Fruit fly (Drosophila melanogaster) whole organism, wandering third instar larva: ENCODE results near the gene Grx1.

Source experiments
- Abd-B ChIP-seq: fragments of >200 bp; optimal IDR thresholded peaks from 2 replicates; lab custom pipeline; 2017; ENCODE audit warnings: missing biosample characterization, missing genetic modification characterization
- CG32264 ChIP-seq: fragments of 200-800 bp; sonication (Bioruptor generic); optimal IDR thresholded peaks from 2 replicates; lab custom pipeline; 2016; ENCODE audit warnings: missing biosample characterization, missing genetic modification characterization
- CG9705 ChIP-seq: fragments of 200-800 bp; sonication (Bioruptor generic); optimal IDR thresholded peaks from 2 replicates; lab custom pipeline; 2018; ENCODE audit warnings: missing biosample characterization, mild to moderate bottlenecking, missing genetic modification characterization
- CrebA ChIP-seq: fragments of 200-800 bp; sonication (Bioruptor generic); optimal IDR thresholded peaks from 2 replicates; lab custom pipeline; 2016; ENCODE audit warnings: missing biosample characterization, mild to moderate bottlenecking, missing genetic modification characterization, borderline replicate concordance
- Dfd ChIP-seq: fragments of >200 bp; optimal IDR thresholded peaks from 2 replicates; lab custom pipeline; 2017; ENCODE audit warnings: missing biosample characterization, missing genetic modification characterization
- Dif ChIP-seq: fragments of 200-275, 200-300 bp; sonication (Bioruptor generic); optimal IDR thresholded peaks from 2 replicates; lab custom pipeline; 2018; ENCODE audit warnings: missing biosample characterization, missing genetic modification characterization; ENCODE audit not compliant: partially characterized antibody
- GATAd ChIP-seq: sonication (Bioruptor generic); optimal IDR thresholded peaks from 2 replicates; lab custom pipeline; 2016; ENCODE audit warnings: missing biosample characterization, missing genetic modification characterization
- HLH106 ChIP-seq: fragments of 200-800 bp; optimal IDR thresholded peaks from 3 replicates; lab custom pipeline; 2019; ENCODE audit warnings: missing biosample characterization, mild to moderate bottlenecking, missing genetic modification characterization, moderate library complexity
- Hnf4 ChIP-seq: fragments of 200-800 bp; sonication (Bioruptor generic); optimal IDR thresholded peaks from 2 replicates; lab custom pipeline; 2016; ENCODE audit warnings: missing biosample characterization, mild to moderate bottlenecking, missing genetic modification characterization
- Hr78 ChIP-seq: fragments of >200 bp; optimal IDR thresholded peaks from 2 replicates; lab custom pipeline; 2017; ENCODE audit warnings: missing biosample characterization, missing genetic modification characterization
- Hr83 ChIP-seq: fragments of 200-300 bp; sonication (Bioruptor generic); optimal IDR thresholded peaks from 2 replicates; lab custom pipeline; 2016; ENCODE audit warnings: missing biosample characterization, mild to moderate bottlenecking, missing genetic modification characterization, moderate library complexity; ENCODE audit not compliant: poor library complexity, severe bottlenecking
- Jra ChIP-seq: sonication (Bioruptor generic); optimal IDR thresholded peaks from 2 replicates; lab custom pipeline; 2016; ENCODE audit warnings: missing biosample characterization, missing genetic modification characterization
- Mio ChIP-seq: sonication (Bioruptor generic); optimal IDR thresholded peaks from 2 replicates; lab custom pipeline; 2016; ENCODE audit warnings: missing biosample characterization, missing genetic modification characterization
- Myc ChIP-seq: fragments of >200 bp; optimal IDR thresholded peaks from 2 replicates; lab custom pipeline; 2017
- N ChIP-seq: fragments of >200 bp; optimal IDR thresholded peaks from 2 replicates; lab custom pipeline; 2018; ENCODE audit warnings: missing biosample characterization, missing external identifiers, missing genetic modification characterization
- OdsH ChIP-seq: fragments of 200-800 bp; sonication (Bioruptor generic); optimal IDR thresholded peaks from 2 replicates; lab custom pipeline; 2016; ENCODE audit warnings: missing biosample characterization, mild to moderate bottlenecking, missing genetic modification characterization
- Rel ChIP-seq, 2 experiments: fragments of 200-800 bp; sonication (Bioruptor generic) in 1 of 2; optimal IDR thresholded peaks; 2 replicates in 1 of 2; 3 replicates in 1 of 2; lab custom pipeline; 2016 to 2019; ENCODE audit warnings: mild to moderate bottlenecking in 2 of 2, missing biosample characterization in 2 of 2, missing genetic modification characterization in 2 of 2, moderate library complexity in 1 of 2
- Sp1 ChIP-seq: fragments of 200-800 bp; sonication (Bioruptor generic); optimal IDR thresholded peaks from 3 replicates; lab custom pipeline; 2019; ENCODE audit warnings: missing biosample characterization, mild to moderate bottlenecking, missing genetic modification characterization, moderate library complexity
- Vsx2 ChIP-seq: fragments of 200-300, 225-300 bp; sonication (Bioruptor generic); optimal IDR thresholded peaks from 2 replicates; lab custom pipeline; 2018; ENCODE audit warnings: missing biosample characterization, missing genetic modification characterization; ENCODE audit not compliant: partially characterized antibody
- br ChIP-seq: fragments of 200-800 bp; sonication (Bioruptor generic); optimal IDR thresholded peaks from 2 replicates; lab custom pipeline; 2016; ENCODE audit warnings: missing biosample characterization, missing genetic modification characterization
- brk ChIP-seq: fragments of 200-800 bp; sonication (Bioruptor generic); optimal IDR thresholded peaks from 2 replicates; lab custom pipeline; 2016; ENCODE audit warnings: missing biosample characterization, mild to moderate bottlenecking, missing genetic modification characterization
- dl ChIP-seq, 2 experiments: fragments of 175-275, 200-275 bp in 1 of 2; fragments of 200-275 bp in 1 of 2; sonication (Bioruptor generic); optimal IDR thresholded peaks; lab custom pipeline; 2018; ENCODE audit warnings: mild to moderate bottlenecking in 2 of 2, missing biosample characterization in 2 of 2, missing genetic modification characterization in 2 of 2, moderate library complexity in 2 of 2; ENCODE audit not compliant: partially characterized antibody in 2 of 2, insufficient read depth in 1 of 2
- dmrt93B ChIP-seq: fragments of 200-800 bp; sonication (Bioruptor generic); optimal IDR thresholded peaks from 2 replicates; lab custom pipeline; 2018; ENCODE audit warnings: missing biosample characterization, mild to moderate bottlenecking, missing genetic modification characterization
- dsf ChIP-seq: sonication (Bioruptor generic); optimal IDR thresholded peaks from 2 replicates; lab custom pipeline; 2016; ENCODE audit warnings: missing biosample characterization, missing genetic modification characterization, borderline replicate concordance
- ey ChIP-seq: fragments of 200-800 bp; sonication (Bioruptor generic); optimal IDR thresholded peaks from 2 replicates; lab custom pipeline; 2016; ENCODE audit warnings: missing biosample characterization, missing genetic modification characterization
- foxo ChIP-seq, 2 experiments: fragments of 200-800 bp; sonication (Bioruptor generic); optimal IDR thresholded peaks; 2 replicates in 1 of 2; 3 replicates in 1 of 2; lab custom pipeline; 2016 to 2017; ENCODE audit warnings: missing biosample characterization in 2 of 2, missing genetic modification characterization in 2 of 2
- fru ChIP-seq: fragments of 200-800 bp; sonication (Bioruptor generic); optimal IDR thresholded peaks from 3 replicates; lab custom pipeline; 2016; ENCODE audit warnings: missing biosample characterization, mild to moderate bottlenecking, missing genetic modification characterization
- h ChIP-seq: fragments of 200-800 bp; sonication (Bioruptor generic); optimal IDR thresholded peaks from 3 replicates; lab custom pipeline; 2016; ENCODE audit warnings: missing biosample characterization, mild to moderate bottlenecking, missing genetic modification characterization
- jim ChIP-seq: fragments of 175-275, 200-325 bp; sonication (Bioruptor generic); optimal IDR thresholded peaks from 2 replicates; lab custom pipeline; 2016; ENCODE audit warnings: missing biosample characterization, mild to moderate bottlenecking, missing genetic modification characterization
- lola ChIP-seq: fragments of >200 bp; optimal IDR thresholded peaks from 2 replicates; lab custom pipeline; 2017; ENCODE audit warnings: missing biosample characterization, missing genetic modification characterization
- pan ChIP-seq: fragments of >200 bp; optimal IDR thresholded peaks from 2 replicates; lab custom pipeline; 2017
- psq ChIP-seq: fragments of 200-800 bp; sonication (Bioruptor generic); optimal IDR thresholded peaks from 3 replicates; lab custom pipeline; 2017; ENCODE audit warnings: missing biosample characterization, mild to moderate bottlenecking, missing genetic modification characterization, moderate library complexity
- rgr ChIP-seq: fragments of 200-800 bp; sonication (Bioruptor generic); optimal IDR thresholded peaks from 3 replicates; lab custom pipeline; 2016; ENCODE audit warnings: missing biosample characterization, mild to moderate bottlenecking, missing genetic modification characterization
- sage ChIP-seq: fragments of 200-800 bp; sonication (Bioruptor generic); optimal IDR thresholded peaks from 2 replicates; lab custom pipeline; 2016; ENCODE audit warnings: missing biosample characterization, mild to moderate bottlenecking, missing genetic modification characterization
- sv ChIP-seq: fragments of 200-800 bp; sonication (Bioruptor generic); optimal IDR thresholded peaks from 3 replicates; lab custom pipeline; 2016; ENCODE audit warnings: missing biosample characterization, missing genetic modification characterization
- tai ChIP-seq: sonication (Bioruptor generic); optimal IDR thresholded peaks from 2 replicates; lab custom pipeline; 2016; ENCODE audit warnings: missing biosample characterization, missing genetic modification characterization
- usp ChIP-seq: fragments of >200 bp; optimal IDR thresholded peaks from 2 replicates; lab custom pipeline; 2017; ENCODE audit warnings: missing biosample characterization, missing genetic modification characterization
- woc ChIP-seq: sonication (Bioruptor generic); optimal IDR thresholded peaks from 2 replicates; lab custom pipeline; 2016; ENCODE audit warnings: missing biosample characterization, mild to moderate bottlenecking, missing genetic modification characterization

Gene Grx1

dm6 chr3L:18898770-18899278 is 29.8 kb downstream of the Grx1 start, which contains the start of gene RpL26:
RpL26 (plus strand) TSS chr3L:18898875.
- TF ChIP-seq foxo (GFP tag; optimal IDR thresholded peaks at IDR 0.05; lab: Kevin White, UChicago) (peak in 1 of 2 experiments; percentile 83), rgr (GFP tag; lab: Kevin White, UChicago) (peak; percentile 80), CrebA (GFP tag; lab: Kevin White, UChicago) (no peak), Vsx2 (GFP tag; lab: Kevin White, UChicago) (no peak), jim (peak; percentile 47), Hr83 (GFP tag; lab: Kevin White, UChicago) (peak; percentile 27), Rel (GFP tag; optimal IDR thresholded peaks at IDR 0.05; lab: Kevin White, UChicago) (no peak), Rel (tag; optimal IDR thresholded peaks at IDR 0.05; lab: Kevin White, UChicago) (peak; percentile 32), tai (GFP tag; lab: Kevin White, UChicago) (no peak), Dif (GFP tag; lab: Kevin White, UChicago) (no peak), Myc (peak; percentile 24), psq (peak; percentile 57), Mio (GFP tag; lab: Kevin White, UChicago) (peak; percentile 56), Abd-B (GFP tag; lab: Kevin White, UChicago) (no peak), HLH106 (peak; percentile 75), N (GFP tag; lab: Kevin White, UChicago) (no peak), OdsH (GFP tag; lab: Kevin White, UChicago) (peak; percentile 75), lola (GFP tag; lab: Kevin White, UChicago) (no peak), CG9705 (GFP tag; lab: Kevin White, UChicago) (peak; percentile 71), sage (GFP tag; lab: Kevin White, UChicago) (no peak), dl (GFP tag; optimal IDR thresholded peaks at IDR 0.05; lab: Kevin White, UChicago; ENCODE audit: insufficient read depth in 1 of 2, partially characterized antibody in 2 of 2) (no peak), Dfd (GFP tag; lab: Kevin White, UChicago) (no peak), Jra (GFP tag; lab: Kevin White, UChicago) (peak; percentile 81), brk (GFP tag; lab: Kevin White, UChicago) (no peak), woc (GFP tag; lab: Kevin White, UChicago) (peak; percentile 84), GATAd (GFP tag; lab: Kevin White, UChicago) (no peak), ey (GFP tag; lab: Kevin White, UChicago) (peak; percentile 76), Hnf4 (peak; percentile 83), pan (no peak), br (GFP tag; lab: Kevin White, UChicago) (no peak), h (GFP tag; lab: Kevin White, UChicago) (peak; percentile 72), fru (GFP tag; lab: Kevin White, UChicago) (peak; percentile 77), dsf (GFP tag; lab: Kevin White, UChicago) (peak; percentile 55), Sp1 (GFP tag; lab: Kevin White, UChicago) (peak; percentile 80), usp (no peak), CG32264 (GFP tag; lab: Kevin White, UChicago) (peak; percentile 22), sv (GFP tag; lab: Kevin White, UChicago) (peak; percentile 75), dmrt93B (GFP tag; lab: Kevin White, UChicago) (no peak), Hr78 (GFP tag; lab: Kevin White, UChicago) (no peak)

dm6 chr3L:18901411-18901810 is 32.4 kb downstream of the Grx1 start, which contains the start of the genes arx and CG6843:
arx (minus strand) TSS chr3L:18901554.
CG6843 (plus strand) TSS chr3L:18901594.
- no peak for TF ChIP-seq CG9705 (GFP tag; lab: Kevin White, UChicago)
- no peak for TF ChIP-seq Vsx2 (GFP tag; lab: Kevin White, UChicago)
- TF ChIP-seq Hnf4, result no peak
- no peak for TF ChIP-seq Jra (GFP tag; lab: Kevin White, UChicago)
- no peak for TF ChIP-seq pan
- TF ChIP-seq brk (GFP tag; lab: Kevin White, UChicago), result no peak
- no peak for TF ChIP-seq jim
- no peak for TF ChIP-seq Dif (GFP tag; lab: Kevin White, UChicago)
- no peak for TF ChIP-seq ey (GFP tag; lab: Kevin White, UChicago)
- TF ChIP-seq Mio (GFP tag; lab: Kevin White, UChicago), result no peak
- TF ChIP-seq CrebA (GFP tag; lab: Kevin White, UChicago), result no peak
- TF ChIP-seq OdsH (GFP tag; lab: Kevin White, UChicago), result no peak
- TF ChIP-seq Hr78 (GFP tag; lab: Kevin White, UChicago), result no peak
- no peak for TF ChIP-seq HLH106
- no peak for TF ChIP-seq foxo (GFP tag; optimal IDR thresholded peaks at IDR 0.05; lab: Kevin White, UChicago)
- TF ChIP-seq sage (GFP tag; lab: Kevin White, UChicago), result no peak
- TF ChIP-seq Sp1 (GFP tag; lab: Kevin White, UChicago), result no peak
- peak; percentile 22 for TF ChIP-seq rgr (GFP tag; lab: Kevin White, UChicago)
- no peak for TF ChIP-seq lola (GFP tag; lab: Kevin White, UChicago)
- TF ChIP-seq Hr83 (GFP tag; lab: Kevin White, UChicago), result peak; percentile 33
- TF ChIP-seq h (GFP tag; lab: Kevin White, UChicago), result no peak
- TF ChIP-seq br (GFP tag; lab: Kevin White, UChicago), result no peak
- TF ChIP-seq fru (GFP tag; lab: Kevin White, UChicago), result peak; percentile 35
- TF ChIP-seq dl (GFP tag; optimal IDR thresholded peaks at IDR 0.05; lab: Kevin White, UChicago; ENCODE audit: insufficient read depth in 1 of 2, partially characterized antibody in 2 of 2), result no peak
- peak; percentile 54 for TF ChIP-seq psq
- no peak for TF ChIP-seq usp
- TF ChIP-seq Rel (GFP tag; optimal IDR thresholded peaks at IDR 0.05; lab: Kevin White, UChicago), result no peak
- peak; percentile 91 for TF ChIP-seq Rel (tag; optimal IDR thresholded peaks at IDR 0.05; lab: Kevin White, UChicago)
- TF ChIP-seq Dfd (GFP tag; lab: Kevin White, UChicago), result no peak
